Worm (Caenorhabditis elegans) whole organism, L2 larva: ENCODE measurements around the gene cids-1.

Experiments used
- ama-1 ChIP-seq: fragments of 150-350 bp; optimal IDR thresholded peaks from 2 replicates; lab custom pipeline; 2018; ENCODE audit warnings: inconsistent platforms
- ztf-11 ChIP-seq: sonication (generic microtip); optimal IDR thresholded peaks from 2 replicates; lab custom pipeline; 2017; ENCODE audit warnings: missing biosample characterization, missing genetic modification characterization

DNA sequence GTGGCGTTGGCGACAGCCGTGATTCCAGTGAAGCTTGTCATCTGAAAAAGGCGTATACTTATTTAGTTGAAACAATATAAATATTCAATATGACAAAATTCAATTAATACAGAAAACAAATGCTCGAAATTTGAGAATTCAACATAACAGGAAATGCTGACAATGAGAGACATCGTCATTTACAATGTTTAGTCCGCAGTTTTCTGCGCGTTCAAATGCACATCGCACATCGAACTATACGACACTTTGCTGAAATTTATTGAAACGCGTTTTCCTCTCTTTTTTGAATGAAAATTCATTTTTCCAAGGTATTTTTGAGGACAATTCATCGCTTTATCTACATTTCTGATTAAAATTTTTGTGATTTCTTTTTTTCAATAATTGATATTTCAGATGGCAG is at the start of gene cids-1, which contains the start of gene pbs-6:
- TF ChIP-seq ama-1 = no peak
- TF ChIP-seq ztf-11 (tag; lab: Kevin White, UChicago) = no peak
